Fruit fly (Drosophila melanogaster) whole organism, embryonic: ENCODE results near the gene fzy.

Source experiments
- Blimp-1 ChIP-seq: fragments of 200-800 bp; sonication (Bioruptor generic); optimal IDR thresholded peaks from 3 replicates; lab custom pipeline; 2018; ENCODE audit warnings: missing biosample characterization, missing genetic modification characterization, mild to moderate bottlenecking, moderate library complexity, missing genetic modification reagents
- CG10209 ChIP-seq: fragments of 200-800 bp; sonication (Bioruptor generic); optimal IDR thresholded peaks from 3 replicates; lab custom pipeline; 2017; ENCODE audit warnings: missing biosample characterization, mild to moderate bottlenecking, missing genetic modification characterization, missing genetic modification reagents
- CG10274 ChIP-seq: fragments of 200-800 bp; sonication (Bioruptor generic); optimal IDR thresholded peaks from 3 replicates; lab custom pipeline; 2017; ENCODE audit warnings: missing biosample characterization, mild to moderate bottlenecking, missing genetic modification characterization
- CG10321 ChIP-seq: fragments of 200-800 bp; sonication (Bioruptor generic); IDR thresholded peaks from 2 replicates; pipeline ENCODE4 v1.3.6; 2022; ENCODE audit warnings: missing biosample characterization, missing genetic modification characterization
- CG10543 ChIP-seq: fragments of 200-800 bp; sonication (Bioruptor generic); optimal IDR thresholded peaks from 3 replicates; lab custom pipeline; 2017; ENCODE audit warnings: missing biosample characterization, mild to moderate bottlenecking, missing genetic modification characterization, moderate library complexity
- CG12942 ChIP-seq: fragments of 200-800 bp; sonication (Bioruptor generic); optimal IDR thresholded peaks from 3 replicates; lab custom pipeline; 2016; ENCODE audit warnings: missing biosample characterization, missing genetic modification characterization
- CG14667 ChIP-seq: fragments of 200-800 bp; sonication (Bioruptor generic); IDR thresholded peaks from 2 replicates; pipeline ENCODE4 v1.3.6; 2022; ENCODE audit warnings: missing biosample characterization, missing genetic modification characterization
- CG15601 ChIP-seq: fragments of 200-800 bp; sonication (Bioruptor generic); optimal IDR thresholded peaks from 3 replicates; lab custom pipeline; 2019; ENCODE audit warnings: missing biosample characterization, mild to moderate bottlenecking, missing genetic modification characterization, moderate library complexity
- CG32772 ChIP-seq: fragments of 200-800 bp; sonication (Bioruptor generic); IDR thresholded peaks from 2 replicates; pipeline ENCODE4 v1.3.6; 2022; ENCODE audit warnings: missing biosample characterization, missing genetic modification characterization
- CG4360 ChIP-seq: fragments of 200-800 bp; sonication (Bioruptor generic); IDR thresholded peaks from 2 replicates; pipeline ENCODE4 v1.3.6; 2022; ENCODE audit warnings: missing biosample characterization, missing genetic modification characterization
- CG43689 ChIP-seq: fragments of 200-800 bp; sonication (Bioruptor generic); IDR thresholded peaks from 2 replicates; pipeline ENCODE4 v1.3.6; 2022; ENCODE audit warnings: missing biosample characterization, missing genetic modification characterization
- CG4707 ChIP-seq: fragments of 200-800 bp; sonication (Bioruptor generic); optimal IDR thresholded peaks from 2 replicates; lab custom pipeline; 2018; ENCODE audit warnings: missing biosample characterization, mild to moderate bottlenecking, missing genetic modification characterization, moderate library complexity
- CG5953 ChIP-seq: fragments of 200-800 bp; sonication (Bioruptor generic); IDR thresholded peaks from 2 replicates; pipeline ENCODE4 v1.3.6; 2022; ENCODE audit warnings: missing biosample characterization, missing genetic modification characterization
- CG6272 ChIP-seq: fragments of 200-800 bp; sonication (Bioruptor generic); IDR thresholded peaks from 2 replicates; pipeline ENCODE4 v1.3.6; 2022; ENCODE audit warnings: missing biosample characterization, missing genetic modification characterization
- CG6683 ChIP-seq: fragments of 200-800 bp; sonication (Bioruptor generic); optimal IDR thresholded peaks from 2 replicates; lab custom pipeline; 2017; ENCODE audit warnings: missing biosample characterization, mild to moderate bottlenecking, missing genetic modification characterization, missing genetic modification reagents
- CG7928 ChIP-seq: fragments of 200-800 bp; sonication (Bioruptor generic); optimal IDR thresholded peaks from 2 replicates; lab custom pipeline; 2017; ENCODE audit warnings: missing biosample characterization, mild to moderate bottlenecking, missing genetic modification characterization
- CG8281 ChIP-seq: fragments of 200-800 bp; sonication (Bioruptor generic); optimal IDR thresholded peaks from 2 replicates; lab custom pipeline; 2018; ENCODE audit warnings: missing biosample characterization, mild to moderate bottlenecking, missing genetic modification characterization, moderate library complexity
- CG9437 ChIP-seq: fragments of 200-800 bp; sonication (Bioruptor generic); optimal IDR thresholded peaks from 2 replicates; lab custom pipeline; 2018; ENCODE audit warnings: missing biosample characterization, mild to moderate bottlenecking, missing genetic modification characterization
- CoRest ChIP-seq: fragments of 200-800 bp; sonication (Bioruptor generic); optimal IDR thresholded peaks from 3 replicates; lab custom pipeline; 2018; ENCODE audit warnings: missing biosample characterization, mild to moderate bottlenecking, missing genetic modification characterization, moderate library complexity
- Dip3 ChIP-seq: fragments of 200-800 bp; sonication (Bioruptor generic); optimal IDR thresholded peaks from 3 replicates; lab custom pipeline; 2016; ENCODE audit warnings: missing biosample characterization, missing genetic modification characterization
- H15 ChIP-seq: fragments of 200-800 bp; sonication (Bioruptor generic); IDR thresholded peaks from 3 replicates; pipeline ENCODE4 v1.3.6; 2022; ENCODE audit warnings: missing biosample characterization, missing genetic modification characterization
- HLHmδ ChIP-seq: fragments of 200-800 bp; sonication (Bioruptor generic); optimal IDR thresholded peaks from 2 replicates; lab custom pipeline; 2018; ENCODE audit warnings: missing biosample characterization, mild to moderate bottlenecking, missing genetic modification characterization, moderate library complexity
- HmgD ChIP-seq: fragments of 200-800 bp; sonication (Bioruptor generic); optimal IDR thresholded peaks from 3 replicates; lab custom pipeline; 2016; ENCODE audit warnings: missing biosample characterization, missing genetic modification characterization
- Med ChIP-seq: fragments of 200-800 bp; sonication (Bioruptor generic); peaks from one replicate; lab custom pipeline; 2016; ENCODE audit warnings: missing biosample characterization, missing genetic modification characterization, mild to moderate bottlenecking, inconsistent platforms, moderate library complexity
- NC2β ChIP-seq: fragments of 200-800 bp; sonication (Bioruptor generic); optimal IDR thresholded peaks from 2 replicates; lab custom pipeline; 2016; ENCODE audit warnings: missing biosample characterization, missing genetic modification characterization
- Pdp1 ChIP-seq, 2 experiments: fragments of 200-800 bp; sonication (Bioruptor generic); optimal IDR thresholded peaks; 3 replicates each; lab custom pipeline; 2016; ENCODE audit warnings: missing biosample characterization in 2 of 2, missing genetic modification characterization in 2 of 2, mild to moderate bottlenecking in 1 of 2, moderate library complexity in 1 of 2
- Sox102F ChIP-seq: fragments of 200-800 bp; sonication (Bioruptor generic); optimal IDR thresholded peaks from 2 replicates; lab custom pipeline; 2018; ENCODE audit warnings: missing biosample characterization, mild to moderate bottlenecking, missing genetic modification characterization, moderate library complexity
- Stat92E ChIP-seq, 3 experiments: fragments of >200 bp in 2 of 3; fragments of 200-800 bp in 1 of 3; sonication (Bioruptor generic) in 1 of 3; optimal IDR thresholded peaks; 2 replicates each; lab custom pipeline; 2017 to 2019; ENCODE audit warnings: missing biosample characterization in 3 of 3, missing genetic modification characterization in 3 of 3, mild to moderate bottlenecking in 1 of 3, moderate library complexity in 1 of 3
- Trl ChIP-seq, 3 experiments: fragments of >200 bp in 2 of 3; fragments of 200-800 bp in 1 of 3; sonication (Bioruptor generic) in 1 of 3; optimal IDR thresholded peaks; 2 replicates in 1 of 3; 3 replicates in 2 of 3; lab custom pipeline; 2016 to 2017; ENCODE audit warnings: missing biosample characterization in 1 of 3, missing genetic modification characterization in 1 of 3
- YL-1 ChIP-seq: fragments of 200-800 bp; sonication (Bioruptor generic); optimal IDR thresholded peaks from 3 replicates; lab custom pipeline; 2017; ENCODE audit warnings: missing biosample characterization, mild to moderate bottlenecking, missing genetic modification characterization
- bcd ChIP-seq: fragments of 200-800 bp; sonication (Bioruptor generic); optimal IDR thresholded peaks from 2 replicates; lab custom pipeline; 2017; ENCODE audit warnings: missing biosample characterization, mild to moderate bottlenecking, missing genetic modification characterization
- bigmax ChIP-seq: fragments of 200-800 bp; sonication (Bioruptor generic); optimal IDR thresholded peaks from 2 replicates; lab custom pipeline; 2018; ENCODE audit warnings: missing biosample characterization, mild to moderate bottlenecking, missing genetic modification characterization
- crp ChIP-seq, 2 experiments: fragments of 200-800 bp; sonication (Bioruptor generic); optimal IDR thresholded peaks; 2 replicates in 1 of 2; 3 replicates in 1 of 2; lab custom pipeline; 2017; ENCODE audit warnings: missing biosample characterization in 2 of 2, missing genetic modification characterization in 2 of 2, mild to moderate bottlenecking in 1 of 2, moderate library complexity in 1 of 2
- eyg ChIP-seq: fragments of 200-800 bp; sonication (Bioruptor generic); optimal IDR thresholded peaks from 3 replicates; lab custom pipeline; 2016; ENCODE audit warnings: missing biosample characterization, missing genetic modification characterization
- hb ChIP-seq: fragments of 200-800 bp; sonication (Bioruptor generic); IDR thresholded peaks from 3 replicates; pipeline ENCODE4 v1.3.6; 2022; ENCODE audit warnings: missing biosample characterization, missing genetic modification characterization; ENCODE audit not compliant: partially characterized antibody
- jumu ChIP-seq: fragments of 200-800 bp; sonication (Bioruptor generic); optimal IDR thresholded peaks from 3 replicates; lab custom pipeline; 2016; ENCODE audit warnings: missing biosample characterization, missing genetic modification characterization
- lbe ChIP-seq: fragments of 200-800 bp; sonication (Bioruptor generic); optimal IDR thresholded peaks from 2 replicates; lab custom pipeline; 2016; ENCODE audit warnings: missing biosample characterization, mild to moderate bottlenecking, missing genetic modification characterization
- onecut ChIP-seq: fragments of 200-800 bp; sonication (Bioruptor generic); IDR thresholded peaks from 2 replicates; pipeline ENCODE4 v1.3.6; 2022; ENCODE audit warnings: missing biosample characterization, missing genetic modification characterization
- otp ChIP-seq: fragments of 200-800 bp; sonication (Bioruptor generic); IDR thresholded peaks from 3 replicates; pipeline ENCODE4, ENCODE4 v1.3.6; 2022; ENCODE audit warnings: missing biosample characterization, missing genetic modification characterization
- pfk ChIP-seq: fragments of 200-800 bp; sonication (Bioruptor generic); optimal IDR thresholded peaks from 2 replicates; lab custom pipeline; 2018; ENCODE audit warnings: missing biosample characterization, mild to moderate bottlenecking, missing genetic modification characterization, moderate library complexity
- pho ChIP-seq: fragments of 200-800 bp; sonication (Bioruptor generic); optimal IDR thresholded peaks from 2 replicates; lab custom pipeline; 2016; ENCODE audit warnings: missing biosample characterization, missing genetic modification characterization
- ranshi ChIP-seq: fragments of 200-800 bp; sonication (Bioruptor generic); IDR thresholded peaks from 2 replicates; pipeline ENCODE4 v1.3.6; 2022; ENCODE audit warnings: missing biosample characterization, missing genetic modification characterization
- repo ChIP-seq: fragments of 200-800 bp; sonication (Bioruptor generic); optimal IDR thresholded peaks from 2 replicates; lab custom pipeline; 2016; ENCODE audit warnings: missing biosample characterization, missing genetic modification characterization
- seq ChIP-seq: fragments of 200-800 bp; sonication (Bioruptor generic); IDR thresholded peaks from 2 replicates; pipeline ENCODE4 v1.3.6; 2022; ENCODE audit warnings: missing biosample characterization, missing genetic modification characterization
- tll ChIP-seq, 2 experiments: fragments of 200-800 bp in 1 of 2; fragments of >200 bp in 1 of 2; sonication (Bioruptor generic) in 1 of 2; optimal IDR thresholded peaks; 2 replicates each; lab custom pipeline; 2017 to 2019; ENCODE audit warnings: missing biosample characterization in 2 of 2, missing genetic modification characterization in 2 of 2, mild to moderate bottlenecking in 1 of 2, moderate library complexity in 1 of 2
- yki ChIP-seq: fragments of >200 bp; optimal IDR thresholded peaks from 3 replicates; lab custom pipeline; 2018
- zen ChIP-seq: fragments of 200-800 bp; sonication (Bioruptor generic); optimal IDR thresholded peaks from 3 replicates; lab custom pipeline; 2018; ENCODE audit warnings: missing biosample characterization, mild to moderate bottlenecking, missing genetic modification characterization, moderate library complexity
- zf30C ChIP-seq: fragments of 200-800 bp; sonication (Bioruptor generic); optimal IDR thresholded peaks from 3 replicates; lab custom pipeline; 2018; ENCODE audit warnings: missing biosample characterization, mild to moderate bottlenecking, missing genetic modification characterization

fzy gene

DNA sequence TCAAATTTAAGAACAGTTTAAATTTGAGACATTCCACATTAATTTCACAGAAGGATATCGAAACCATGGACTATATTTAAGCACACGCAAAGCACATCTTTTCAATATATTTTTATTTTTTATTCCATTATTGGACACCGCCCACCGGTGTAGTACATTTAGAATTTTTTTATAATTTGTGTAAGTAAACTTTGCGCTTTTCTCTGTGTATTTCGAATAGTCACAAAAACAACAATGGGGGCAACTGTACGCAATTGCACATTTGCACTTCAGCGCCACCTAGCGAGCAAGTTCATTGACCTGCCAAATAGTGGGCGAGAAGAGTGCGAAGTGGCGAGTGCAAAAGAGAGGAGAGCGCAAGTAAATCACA is 35.0 kb upstream of the fzy start (continued):
- TF ChIP-seq CG10209 (GFP tag; lab: Kevin White, UChicago) = peak; percentile 60
- no peak for TF ChIP-seq HmgD (GFP tag; lab: Kevin White, UChicago)
- no peak for TF ChIP-seq jumu
- no peak for TF ChIP-seq CG43689 (GFP tag; lab: Robert Waterston, UW)
- peak; percentile 47 for TF ChIP-seq bcd
- no peak for TF ChIP-seq onecut (GFP tag; lab: Robert Waterston, UW)
- TF ChIP-seq YL-1 = peak; percentile 15
- TF ChIP-seq pho (GFP tag; lab: Kevin White, UChicago) = peak; percentile 48
- TF ChIP-seq CG9437 (GFP tag; lab: Kevin White, UChicago) = peak; percentile 24
- TF ChIP-seq CG10274 (GFP tag; lab: Kevin White, UChicago) = no peak
- TF ChIP-seq CG8281 (tag; lab: Kevin White, UChicago) = no peak
- no peak for TF ChIP-seq lbe
- peak; percentile 40 for TF ChIP-seq CG6683 (GFP tag; lab: Kevin White, UChicago)
- peak; percentile 55 for TF ChIP-seq seq (GFP tag; lab: Robert Waterston, UW)
- TF ChIP-seq CG6272 (GFP tag; lab: Robert Waterston, UW) = no peak
- no peak for TF ChIP-seq hb (GFP tag; lab: Robert Waterston, UW)
- no peak for TF ChIP-seq CG14667 (GFP tag; lab: Robert Waterston, UW)
- TF ChIP-seq Dip3 (GFP tag; lab: Kevin White, UChicago) = peak; percentile 19
- TF ChIP-seq CG12942 (GFP tag; lab: Kevin White, UChicago) = no peak
- TF ChIP-seq HLHmδ (GFP tag; lab: Kevin White, UChicago) = no peak
- 0 out of 2 replicates have a peak, but pooled peaks have one; percentile 18 for TF ChIP-seq ranshi (GFP tag; lab: Robert Waterston, UW)
- no peak for TF ChIP-seq yki
- TF ChIP-seq H15 (GFP tag; lab: Robert Waterston, UW) = no peak
- no peak for TF ChIP-seq zf30C
- no peak for TF ChIP-seq tll (GFP tag; optimal IDR thresholded peaks at IDR 0.05; lab: Kevin White, UChicago)
- TF ChIP-seq eyg = peak; percentile 42
- peak; percentile 33; the same call in 1 of the 2 replicates for TF ChIP-seq CG4360 (GFP tag; lab: Robert Waterston, UW)
- TF ChIP-seq CG32772 (GFP tag; lab: Robert Waterston, UW) = peak; percentile 42; the same call in 1 of the 2 replicates
- peak; percentile 52 for TF ChIP-seq Blimp-1 (GFP tag; lab: Kevin White, UChicago)
- no peak for TF ChIP-seq repo (GFP tag; lab: Kevin White, UChicago)

dm6 chr2L:16276820-16277219 is 33.9 kb upstream of the fzy start:
- TF ChIP-seq NC2β (GFP tag; lab: Kevin White, UChicago) = no peak
- peak; percentile 0 for TF ChIP-seq zen (tag; lab: Kevin White, UChicago)
- TF ChIP-seq Trl (optimal IDR thresholded peaks at IDR 0.05; lab: Kevin White, UChicago) = peak; percentile 40 to 42
- no peak for TF ChIP-seq Trl (GFP tag; optimal IDR thresholded peaks at IDR 0.05; lab: Kevin White, UChicago)
- no peak for TF ChIP-seq CG10543 (GFP tag; lab: Kevin White, UChicago)
- TF ChIP-seq CG15601 = no peak
- no peak for TF ChIP-seq otp
- peak in 1 of 2 experiments; percentile 5 for TF ChIP-seq crp (GFP tag; optimal IDR thresholded peaks at IDR 0.05; lab: Kevin White, UChicago)
- no peak for TF ChIP-seq lbe
- TF ChIP-seq CG7928 (GFP tag; lab: Kevin White, UChicago) = no peak
- no peak for TF ChIP-seq CoRest (tag; lab: Kevin White, UChicago)
- TF ChIP-seq bigmax (GFP tag; lab: Kevin White, UChicago) = no peak
- no peak for TF ChIP-seq Sox102F (GFP tag; lab: Kevin White, UChicago)
- peak; percentile 7 for TF ChIP-seq pfk (GFP tag; lab: Kevin White, UChicago)
- peak in 1 of 2 experiments; percentile 11 for TF ChIP-seq Pdp1 (GFP tag; optimal IDR thresholded peaks at IDR 0.05; lab: Kevin White, UChicago)
- TF ChIP-seq Med (GFP tag; lab: Kevin White, UChicago) = no peak
- TF ChIP-seq CG4707 (GFP tag; lab: Kevin White, UChicago) = no peak
- 0 out of 2 replicates have a peak, but pooled peaks have one; percentile 26 for TF ChIP-seq CG10321
- TF ChIP-seq Stat92E (GFP tag; optimal IDR thresholded peaks at IDR 0.05; lab: Kevin White, UChicago) = no peak
- TF ChIP-seq CG5953 (GFP tag; lab: Robert Waterston, UW) = no peak
- TF ChIP-seq, all 482 proteins: peak for 6
